Worm (Caenorhabditis elegans): ENCODE results near the gene Y69H2.7.
A peak's percentile ranks its signal among the peaks of the same experiment; 100 is the strongest.

- no peak for TF ChIP-seq F13C5.2 (tag; optimal IDR thresholded peaks at IDR 0.05)
- TF ChIP-seq hnd-1 (tag; optimal IDR thresholded peaks at IDR 0.05), result no peak
- no peak for TF ChIP-seq flt-1 (GFP tag; IDR thresholded peaks at IDR 0.05)
- no peak for TF ChIP-seq sea-1 (GFP tag; conservative IDR thresholded peaks at IDR 0.05)
- TF ChIP-seq ceh-36 (tag; optimal IDR thresholded peaks at IDR 0.05), result no peak
- no peak for TF ChIP-seq tbx-37 (GFP tag; conservative IDR thresholded peaks at IDR 0.05)
- TF ChIP-seq aly-1 (tag; optimal IDR thresholded peaks at IDR 0.05), result no peak
- peak; percentile 3; the same call in 1 of the 2 replicates for TF ChIP-seq tbx-11 (GFP tag; IDR thresholded peaks at IDR 0.05)
These were observed 16.4 kb downstream of the Y69H2.7 start, which contains the start of gene Y17D7C.1 for ce11 chrV:18706063-18706620.

Data from whole organism, early embryonic.